Fruit fly (Drosophila melanogaster) whole organism, embryonic: Measurements from ENCODE around the gene NELF-B.

Experiments
- Aef1 ChIP-seq: fragments of 200-800 bp; sonication (Bioruptor generic); IDR thresholded peaks from 3 replicates; pipeline ENCODE4 v1.3.6; 2022; ENCODE audit warnings: missing biosample characterization, missing genetic modification characterization
- Atf6 ChIP-seq: fragments of 200-800 bp; sonication (Bioruptor generic); IDR thresholded peaks from 2 replicates; pipeline ENCODE4 v1.3.6; 2022; ENCODE audit warnings: missing biosample characterization, missing genetic modification characterization
- Bgb ChIP-seq: fragments of 200-800 bp; sonication (Bioruptor generic); IDR thresholded peaks from 2 replicates; pipeline ENCODE4 v1.3.6; 2022; ENCODE audit warnings: missing biosample characterization, missing genetic modification characterization; ENCODE audit not compliant: partially characterized antibody
- Bteb2 ChIP-seq: fragments of 200-800 bp; sonication (Bioruptor generic); optimal IDR thresholded peaks from 2 replicates; lab custom pipeline; 2016; ENCODE audit warnings: missing biosample characterization, missing genetic modification characterization
- CG10959 ChIP-seq: fragments of 200-800 bp; sonication (Bioruptor generic); IDR thresholded peaks from 2 replicates; pipeline ENCODE4 v1.3.6; 2022; ENCODE audit warnings: missing biosample characterization, missing genetic modification characterization
- CG11504 ChIP-seq: fragments of 200-800 bp; sonication (Bioruptor generic); optimal IDR thresholded peaks from 3 replicates; lab custom pipeline; 2019; ENCODE audit warnings: missing biosample characterization, mild to moderate bottlenecking, missing genetic modification characterization, moderate library complexity
- CG11560 ChIP-seq: fragments of 200-800 bp; sonication (Bioruptor generic); IDR thresholded peaks from 3 replicates; pipeline ENCODE4 v1.3.6; 2022; ENCODE audit warnings: missing biosample characterization, missing genetic modification characterization
- CG12219 ChIP-seq: fragments of 200-800 bp; sonication (Bioruptor generic); optimal IDR thresholded peaks from 3 replicates; lab custom pipeline; 2018; ENCODE audit warnings: missing biosample characterization, mild to moderate bottlenecking, missing genetic modification characterization
- CG13123 ChIP-seq: fragments of 200-800 bp; sonication (Bioruptor generic); optimal IDR thresholded peaks from 2 replicates; lab custom pipeline; 2016; ENCODE audit warnings: missing biosample characterization, missing genetic modification characterization
- CG13894 ChIP-seq: fragments of 200-800 bp; sonication (Bioruptor generic); optimal IDR thresholded peaks from 3 replicates; lab custom pipeline; 2018; ENCODE audit warnings: missing biosample characterization, mild to moderate bottlenecking, missing genetic modification characterization, moderate library complexity
- CG14441 ChIP-seq: fragments of 200-800 bp; sonication (Bioruptor generic); IDR thresholded peaks from 2 replicates; pipeline ENCODE4 v1.3.6; 2022; ENCODE audit warnings: missing biosample characterization, missing genetic modification characterization
- CG14667 ChIP-seq: fragments of 200-800 bp; sonication (Bioruptor generic); IDR thresholded peaks from 2 replicates; pipeline ENCODE4 v1.3.6; 2022; ENCODE audit warnings: missing biosample characterization, missing genetic modification characterization
- CG14860 ChIP-seq: fragments of 200-800 bp; sonication (Bioruptor generic); IDR thresholded peaks from 3 replicates; pipeline ENCODE4 v1.3.6; 2022; ENCODE audit warnings: missing biosample characterization, missing genetic modification characterization; ENCODE audit not compliant: partially characterized antibody
- CG15269 ChIP-seq: fragments of 200-800 bp; sonication (Bioruptor generic); optimal IDR thresholded peaks from 2 replicates; lab custom pipeline; 2018; ENCODE audit warnings: missing biosample characterization, mild to moderate bottlenecking, missing genetic modification characterization, moderate library complexity
- CG18476 ChIP-seq: fragments of 200-800 bp; sonication (Bioruptor generic); optimal IDR thresholded peaks from 2 replicates; lab custom pipeline; 2016; ENCODE audit warnings: missing biosample characterization, mild to moderate bottlenecking, missing genetic modification characterization
- CG18764 ChIP-seq: fragments of 200-800 bp; sonication (Bioruptor generic); optimal IDR thresholded peaks from 3 replicates; lab custom pipeline; 2016; ENCODE audit warnings: missing biosample characterization, missing genetic modification characterization
- CG2120 ChIP-seq: fragments of 200-800 bp; sonication (Bioruptor generic); optimal IDR thresholded peaks from 3 replicates; lab custom pipeline; 2016; ENCODE audit warnings: missing biosample characterization, missing genetic modification characterization
- CG2678 ChIP-seq: fragments of 200-800 bp; sonication (Bioruptor generic); optimal IDR thresholded peaks from 3 replicates; lab custom pipeline; 2019; ENCODE audit warnings: missing biosample characterization, mild to moderate bottlenecking, missing genetic modification characterization, moderate library complexity
- CG2712 ChIP-seq: fragments of 200-800 bp; optimal IDR thresholded peaks from 3 replicates; lab custom pipeline; 2019; ENCODE audit warnings: missing biosample characterization, mild to moderate bottlenecking, missing genetic modification characterization, moderate library complexity
- CG2875 ChIP-seq: fragments of 200-800 bp; sonication (Bioruptor generic); optimal IDR thresholded peaks from 2 replicates; lab custom pipeline; 2017; ENCODE audit warnings: missing biosample characterization, mild to moderate bottlenecking, missing genetic modification characterization, missing genetic modification reagents
- CG32532 ChIP-seq: fragments of 200-800 bp; sonication (Bioruptor generic); IDR thresholded peaks from 2 replicates; pipeline ENCODE4 v1.3.6; 2022; ENCODE audit warnings: missing biosample characterization, missing genetic modification characterization
- CG6765 ChIP-seq: fragments of 200-800 bp; sonication (Bioruptor generic); optimal IDR thresholded peaks from 3 replicates; lab custom pipeline; 2017; ENCODE audit warnings: missing biosample characterization, mild to moderate bottlenecking, missing genetic modification characterization
- CG9215 ChIP-seq: fragments of 200-800 bp; sonication (Bioruptor generic); IDR thresholded peaks from 2 replicates; pipeline ENCODE4 v1.3.6; 2022; ENCODE audit warnings: missing biosample characterization, missing genetic modification characterization
- D19B ChIP-seq: fragments of 200-800 bp; sonication (Bioruptor generic); optimal IDR thresholded peaks from 2 replicates; lab custom pipeline; 2017; ENCODE audit warnings: missing biosample characterization, mild to moderate bottlenecking, missing genetic modification characterization
- HLH4C ChIP-seq: fragments of 200-800 bp; sonication (Bioruptor generic); IDR thresholded peaks from 3 replicates; pipeline ENCODE4 v1.3.6; 2022; ENCODE audit warnings: missing biosample characterization, missing genetic modification characterization; ENCODE audit not compliant: partially characterized antibody
- Hand ChIP-seq: fragments of 200-800 bp; sonication (Bioruptor generic); optimal IDR thresholded peaks from 2 replicates; lab custom pipeline; 2017; ENCODE audit warnings: mild to moderate bottlenecking, missing biosample characterization, missing genetic modification reagents, missing genetic modification characterization
- Jarid2 ChIP-seq: fragments of 200-800 bp; sonication (Bioruptor generic); optimal IDR thresholded peaks from 3 replicates; lab custom pipeline; 2017; ENCODE audit warnings: mild to moderate bottlenecking, missing biosample characterization, missing genetic modification reagents, missing genetic modification characterization
- Med ChIP-seq: fragments of 200-800 bp; sonication (Bioruptor generic); peaks from one replicate; lab custom pipeline; 2016; ENCODE audit warnings: missing biosample characterization, missing genetic modification characterization, mild to moderate bottlenecking, inconsistent platforms, moderate library complexity
- Oli ChIP-seq: fragments of 200-800 bp; sonication (Bioruptor generic); optimal IDR thresholded peaks from 2 replicates; lab custom pipeline; 2018; ENCODE audit warnings: missing biosample characterization, mild to moderate bottlenecking, missing genetic modification characterization, moderate library complexity
- Pdp1 ChIP-seq, 2 experiments: fragments of 200-800 bp; sonication (Bioruptor generic); optimal IDR thresholded peaks; 3 replicates each; lab custom pipeline; 2016; ENCODE audit warnings: missing biosample characterization in 2 of 2, missing genetic modification characterization in 2 of 2, mild to moderate bottlenecking in 1 of 2, moderate library complexity in 1 of 2
- TFAM ChIP-seq: fragments of 200-800 bp; sonication (Bioruptor generic); optimal IDR thresholded peaks from 2 replicates; lab custom pipeline; 2017; ENCODE audit warnings: missing biosample characterization, missing genetic modification characterization, inconsistent platforms
- aop ChIP-seq: fragments of 200-800 bp; sonication (Bioruptor generic); IDR thresholded peaks from 2 replicates; pipeline ENCODE4 v1.3.6; 2022; ENCODE audit warnings: missing biosample characterization, missing genetic modification characterization
- br ChIP-seq: fragments of >200 bp; optimal IDR thresholded peaks from 2 replicates; lab custom pipeline; 2017
- caup ChIP-seq: fragments of 200-800 bp; sonication (Bioruptor generic); optimal IDR thresholded peaks from 3 replicates; lab custom pipeline; 2017; ENCODE audit warnings: missing biosample characterization, mild to moderate bottlenecking, missing genetic modification characterization, moderate library complexity; ENCODE audit not compliant: severe bottlenecking
- dmrt11E ChIP-seq: fragments of 200-800 bp; sonication (Bioruptor generic); optimal IDR thresholded peaks from 3 replicates; lab custom pipeline; 2018; ENCODE audit warnings: missing biosample characterization, mild to moderate bottlenecking, missing genetic modification characterization, moderate library complexity
- dysf ChIP-seq: fragments of 200-800 bp; sonication (Bioruptor generic); IDR thresholded peaks from 3 replicates; pipeline ENCODE4 v1.3.6; 2022; ENCODE audit warnings: missing biosample characterization, missing genetic modification characterization
- ftz-f1 ChIP-seq: fragments of 200-800 bp; sonication (Bioruptor generic); optimal IDR thresholded peaks from 2 replicates; lab custom pipeline; 2016; ENCODE audit warnings: missing biosample characterization, missing genetic modification characterization
- ham ChIP-seq: fragments of 200-800 bp; sonication (Bioruptor generic); IDR thresholded peaks from 2 replicates; pipeline ENCODE4 v1.3.6; 2022; ENCODE audit warnings: missing biosample characterization, missing genetic modification characterization
- hb ChIP-seq: fragments of 200-800 bp; sonication (Bioruptor generic); IDR thresholded peaks from 3 replicates; pipeline ENCODE4 v1.3.6; 2022; ENCODE audit warnings: missing biosample characterization, missing genetic modification characterization; ENCODE audit not compliant: partially characterized antibody
- oc ChIP-seq: fragments of 200-800 bp; sonication (Bioruptor generic); optimal IDR thresholded peaks from 2 replicates; lab custom pipeline; 2018; ENCODE audit warnings: missing biosample characterization, mild to moderate bottlenecking, missing genetic modification characterization, moderate library complexity
- repo ChIP-seq: fragments of 200-800 bp; sonication (Bioruptor generic); optimal IDR thresholded peaks from 2 replicates; lab custom pipeline; 2016; ENCODE audit warnings: missing biosample characterization, missing genetic modification characterization
- row ChIP-seq: fragments of 200-800 bp; sonication (Bioruptor generic); IDR thresholded peaks from 3 replicates; pipeline ENCODE4 v1.3.6; 2022; ENCODE audit warnings: missing biosample characterization, missing genetic modification characterization
- run ChIP-seq: fragments of 200-800 bp; sonication (Bioruptor generic); optimal IDR thresholded peaks from 3 replicates; lab custom pipeline; 2018; ENCODE audit warnings: missing biosample characterization, mild to moderate bottlenecking, missing genetic modification characterization
- schlank ChIP-seq: fragments of 200-800 bp; sonication (Bioruptor generic); optimal IDR thresholded peaks from 2 replicates; lab custom pipeline; 2018; ENCODE audit warnings: missing biosample characterization, mild to moderate bottlenecking, missing genetic modification characterization
- sd ChIP-seq: fragments of 200-800 bp; sonication (Bioruptor generic); optimal IDR thresholded peaks from 3 replicates; lab custom pipeline; 2018; ENCODE audit warnings: missing biosample characterization, mild to moderate bottlenecking, missing genetic modification characterization, moderate library complexity
- sens ChIP-seq: fragments of 200-800 bp; sonication (Bioruptor generic); peaks from one replicate; lab custom pipeline; 2016; ENCODE audit warnings: missing biosample characterization, missing genetic modification characterization
- so ChIP-seq: fragments of 200-800 bp; sonication (Bioruptor generic); IDR thresholded peaks from 3 replicates; pipeline ENCODE4 v1.3.6; 2022; ENCODE audit warnings: missing biosample characterization, missing genetic modification characterization
- sob ChIP-seq: fragments of 200-800 bp; sonication (Bioruptor generic); IDR thresholded peaks from 2 replicates; pipeline ENCODE4 v1.3.6; 2022; ENCODE audit warnings: missing biosample characterization, missing genetic modification characterization
- sr ChIP-seq: fragments of 200-800 bp; sonication (Bioruptor generic); IDR thresholded peaks from 3 replicates; pipeline ENCODE4 v1.3.6; 2022; ENCODE audit warnings: missing biosample characterization, missing genetic modification characterization
- stwl ChIP-seq: fragments of 200-800 bp; sonication (Bioruptor generic); optimal IDR thresholded peaks from 3 replicates; lab custom pipeline; 2018; ENCODE audit warnings: missing biosample characterization, mild to moderate bottlenecking, missing genetic modification characterization, moderate library complexity
- vnd ChIP-seq: fragments of 200-800 bp; sonication (Bioruptor generic); IDR thresholded peaks from 3 replicates; pipeline ENCODE4 v1.3.6; 2022; ENCODE audit warnings: missing biosample characterization, missing genetic modification characterization; ENCODE audit not compliant: partially characterized antibody

Gene NELF-B

dm6 chrX:7693423-7693822 lies 34.7 kb downstream of the NELF-B start (continued):
- no peak for TF ChIP-seq CG13894 (tag; lab: Kevin White, UChicago)
- no peak for TF ChIP-seq Hand
- no peak for TF ChIP-seq CG13123
- TF ChIP-seq aop (GFP tag; lab: Robert Waterston, UW), result no peak
- TF ChIP-seq Jarid2 (GFP tag; lab: Kevin White, UChicago), result no peak
- TF ChIP-seq D19B, result peak; percentile 82
- no peak for TF ChIP-seq CG14860
- no peak for TF ChIP-seq so (GFP tag; lab: Robert Waterston, UW)
- 0 out of 2 replicates have a peak, but pooled peaks have one; percentile 21 for TF ChIP-seq CG14441 (GFP tag; lab: Robert Waterston, UW)
- no peak for TF ChIP-seq ham (GFP tag; lab: Robert Waterston, UW)
- TF ChIP-seq Aef1 (GFP tag; lab: Robert Waterston, UW), result no peak
- no peak for TF ChIP-seq CG2712 (tag; lab: Kevin White, UChicago)
- no peak for TF ChIP-seq CG15269
- no peak for TF ChIP-seq hb
- no peak for TF ChIP-seq sob (GFP tag; lab: Robert Waterston, UW)
- TF ChIP-seq CG12219 (GFP tag; lab: Kevin White, UChicago), result no peak
- TF ChIP-seq Med, result peak; percentile 77
- TF ChIP-seq CG10959 (GFP tag; lab: Robert Waterston, UW), result no peak
- no peak for TF ChIP-seq br (lab: Kevin White, UChicago)
- TF ChIP-seq Bteb2 (GFP tag; lab: Kevin White, UChicago), result no peak
- no peak for TF ChIP-seq stwl (tag; lab: Kevin White, UChicago)
- no peak for TF ChIP-seq TFAM (GFP tag; lab: Kevin White, UChicago)
- no peak for TF ChIP-seq CG14667 (GFP tag; lab: Robert Waterston, UW)
- peak; percentile 10 for TF ChIP-seq Oli (tag; lab: Kevin White, UChicago)
- no peak for TF ChIP-seq CG6765 (GFP tag; lab: Kevin White, UChicago)
- TF ChIP-seq CG2875 (GFP tag; lab: Kevin White, UChicago), result no peak
- TF ChIP-seq repo (GFP tag; lab: Kevin White, UChicago), result no peak
- no peak for TF ChIP-seq run (tag; lab: Kevin White, UChicago)
- TF ChIP-seq vnd (GFP tag; lab: Robert Waterston, UW), result no peak
- no peak for TF ChIP-seq CG18476 (GFP tag; lab: Kevin White, UChicago)
- no peak for TF ChIP-seq caup
- peak; percentile 23 for TF ChIP-seq CG2678
- peak; percentile 26 for TF ChIP-seq CG11504 (tag; lab: Kevin White, UChicago)
- TF ChIP-seq oc (tag; lab: Kevin White, UChicago), result no peak
- TF ChIP-seq CG2120 (GFP tag; lab: Kevin White, UChicago), result peak; percentile 6
- no peak for TF ChIP-seq dmrt11E (tag; lab: Kevin White, UChicago)
- peak; percentile 47 for TF ChIP-seq row (GFP tag; lab: Robert Waterston, UW)
- TF ChIP-seq sr (GFP tag; lab: Robert Waterston, UW), result no peak
- TF ChIP-seq sens (GFP tag; lab: Kevin White, UChicago), result peak; percentile 80
- 0 out of 2 replicates have a peak, but pooled peaks have one; percentile 12 for TF ChIP-seq CG32532 (GFP tag; lab: Robert Waterston, UW)
- no peak for TF ChIP-seq CG11560 (tag; lab: Robert Waterston, UW)
- TF ChIP-seq CG9215, result no peak
- TF ChIP-seq Pdp1 (GFP tag; optimal IDR thresholded peaks at IDR 0.05; lab: Kevin White, UChicago), result peak in 1 of 2 experiments; percentile 46
- TF ChIP-seq schlank (tag; lab: Kevin White, UChicago), result no peak
- TF ChIP-seq sd, result no peak
- TF ChIP-seq Atf6, result 0 out of 2 replicates have a peak, but pooled peaks have one; percentile 35
- peak; percentile 33; the same call in 1 of the 3 replicates for TF ChIP-seq dysf (GFP tag; lab: Robert Waterston, UW)
- no peak for TF ChIP-seq Bgb
- no peak for TF ChIP-seq CG18764
- TF ChIP-seq HLH4C (GFP tag; lab: Robert Waterston, UW), result no peak
- no peak for TF ChIP-seq ftz-f1 (GFP tag; lab: Kevin White, UChicago)
